Fruit fly (Drosophila melanogaster): ENCODE measurements around the gene Tspo.

The Tspo gene

DNA sequence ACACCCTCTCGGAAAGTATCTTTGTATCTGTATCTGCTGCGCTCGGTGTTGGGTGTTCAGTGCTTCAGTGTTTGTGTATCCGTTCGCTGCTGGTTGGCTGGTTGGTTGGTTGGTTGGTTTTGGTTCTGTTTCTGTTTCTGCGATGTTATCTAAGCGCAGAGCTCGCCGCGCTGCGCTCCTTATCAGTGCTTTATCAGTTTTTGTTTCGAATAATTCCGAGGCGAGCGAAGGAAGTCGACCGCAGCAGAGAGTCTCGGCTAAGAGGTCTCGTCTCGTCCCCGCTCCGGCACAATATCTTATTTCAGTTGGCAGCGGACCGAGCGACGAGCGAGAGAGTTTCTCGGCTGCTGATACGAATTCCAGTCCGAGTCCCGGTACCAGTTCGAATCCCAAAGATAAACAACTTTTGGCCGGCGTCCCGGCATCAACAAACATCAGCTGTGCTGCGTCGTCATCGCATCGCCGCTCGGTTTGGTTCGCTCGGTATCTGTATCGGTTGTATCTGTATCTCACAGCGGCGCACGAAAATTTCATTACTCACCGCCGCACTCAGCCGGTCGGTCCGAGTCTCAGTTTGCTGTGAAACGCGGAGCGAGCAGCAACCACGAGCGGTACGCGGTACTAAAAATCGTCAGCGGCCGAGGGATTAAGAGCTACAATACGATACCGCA is 36.1 kb upstream of the Tspo start (continued):
- TF ChIP-seq en (GFP tag; optimal IDR thresholded peaks at IDR 0.05) (no peak), CG3281 (GFP tag; optimal IDR thresholded peaks at IDR 0.05) (peak; percentile 50), CG6654 (GFP tag; optimal IDR thresholded peaks at IDR 0.05) (no peak), CG10366 (GFP tag; IDR thresholded peaks at IDR 0.05) (0 out of 2 replicates have a peak, but pooled peaks have one; percentile 19), abd-A (tag; optimal IDR thresholded peaks at IDR 0.05) (peak; percentile 70), twi (tag; optimal IDR thresholded peaks at IDR 0.05) (no peak), ash1 (GFP tag; optimal IDR thresholded peaks at IDR 0.05) (peak; percentile 35), onecut (GFP tag; IDR thresholded peaks at IDR 0.05) (peak; percentile 16; the same call in 1 of the 2 replicates), CG14014 (GFP tag; IDR thresholded peaks at IDR 0.05) (no peak; the same call in 1 of the 2 replicates), CG10979 (tag; optimal IDR thresholded peaks at IDR 0.05) (peak; percentile 18), sens-2 (GFP tag; IDR thresholded peaks at IDR 0.05) (no peak), CG18599 (GFP tag; optimal IDR thresholded peaks at IDR 0.05) (peak; percentile 61), CG17186 (GFP tag; optimal IDR thresholded peaks at IDR 0.05) (no peak), Spps (tag; optimal IDR thresholded peaks at IDR 0.05) (no peak), tx (GFP tag; optimal IDR thresholded peaks at IDR 0.05) (no peak), CG11504 (tag; optimal IDR thresholded peaks at IDR 0.05) (peak; percentile 43), CG34224 (GFP tag; IDR thresholded peaks at IDR 0.05; ENCODE audit: partially characterized antibody) (peak; percentile 74), Atf3 (GFP tag; optimal IDR thresholded peaks at IDR 0.05) (no peak), her (GFP tag; optimal IDR thresholded peaks at IDR 0.05) (peak; percentile 81), CG10147 (GFP tag; optimal IDR thresholded peaks at IDR 0.05) (peak; percentile 36), fd102C (GFP tag; optimal IDR thresholded peaks at IDR 0.05) (peak; percentile 51), Dll (GFP tag; IDR thresholded peaks at IDR 0.05; ENCODE audit: partially characterized antibody) (peak; percentile 61; the same call in 3 of the 4 replicates), CG17568 (GFP tag; optimal IDR thresholded peaks at IDR 0.05) (no peak), CG9932 (GFP tag; IDR thresholded peaks at IDR 0.05) (peak; percentile 27; the same call in 1 of the 2 replicates), Myb (GFP tag; optimal IDR thresholded peaks at IDR 0.05) (no peak), sob (GFP tag; IDR thresholded peaks at IDR 0.05) (peak; percentile 60; the same call in 1 of the 2 replicates), trem (tag; optimal IDR thresholded peaks at IDR 0.05) (peak; percentile 45), CG10959 (GFP tag; IDR thresholded peaks at IDR 0.05) (no peak), Ptx1 (GFP tag; IDR thresholded peaks at IDR 0.05) (no peak), CG11398 (GFP tag; optimal IDR thresholded peaks at IDR 0.05) (peak; percentile 44), CG11093 (GFP tag; IDR thresholded peaks at IDR 0.05) (no peak), CG4820 (GFP tag; optimal IDR thresholded peaks at IDR 0.05) (no peak), CG10565 (GFP tag; optimal IDR thresholded peaks at IDR 0.05) (no peak), HmgZ (tag; optimal IDR thresholded peaks at IDR 0.05) (peak; percentile 49), Mrtf (GFP tag; IDR thresholded peaks at IDR 0.05) (no peak), NK7.1 (GFP tag; optimal IDR thresholded peaks at IDR 0.05) (no peak), Ada2b (GFP tag; IDR thresholded peaks at IDR 0.05) (0 out of 2 replicates have a peak, but pooled peaks have one; percentile 12), Bgb (GFP tag; IDR thresholded peaks at IDR 0.05; ENCODE audit: partially characterized antibody) (peak; percentile 64), lov (optimal IDR thresholded peaks at IDR 0.05) (no peak), lov (GFP tag; IDR thresholded peaks at IDR 0.05) (0 out of 3 replicates have a peak, but pooled peaks have one; percentile 13), CG1603 (tag; optimal IDR thresholded peaks at IDR 0.05) (peak; percentile 45), Nf-YB (GFP tag; optimal IDR thresholded peaks at IDR 0.05) (peak; percentile 93), trh (GFP tag; optimal IDR thresholded peaks at IDR 0.05) (no peak), CG10274 (GFP tag; optimal IDR thresholded peaks at IDR 0.05) (no peak), usp (GFP tag; optimal IDR thresholded peaks at IDR 0.05) (no peak), CG6175 (GFP tag; IDR thresholded peaks at IDR 0.05) (no peak), CG31224 (GFP tag; IDR thresholded peaks at IDR 0.05) (0 out of 2 replicates have a peak, but pooled peaks have one; percentile 8), CG11456 (GFP tag; IDR thresholded peaks at IDR 0.05) (0 out of 3 replicates have a peak, but pooled peaks have one; percentile 42), ranshi (GFP tag; IDR thresholded peaks at IDR 0.05) (peak; percentile 41; the same call in 1 of the 2 replicates), Dad (GFP tag; optimal IDR thresholded peaks at IDR 0.05) (peak; percentile 25)
